Fruit fly (Drosophila melanogaster): ENCODE results near the gene lmgA.

Gene lmgA

dm6 chr2L:8552472-8552871 is 24.1 kb upstream of the lmgA start (continued):
- TF ChIP-seq Hr3 (GFP tag; optimal IDR thresholded peaks at IDR 0.05) (peak; percentile 10), bigmax (GFP tag; optimal IDR thresholded peaks at IDR 0.05) (no peak), CG16815 (GFP tag; optimal IDR thresholded peaks at IDR 0.05) (peak; percentile 6), CG7839 (tag; optimal IDR thresholded peaks at IDR 0.05) (peak; percentile 61), dmrt99B (tag; optimal IDR thresholded peaks at IDR 0.05) (peak; percentile 67), CG14710 (tag; optimal IDR thresholded peaks at IDR 0.05) (peak; percentile 17), Ets65A (GFP tag) (peak; percentile 54), Six4 (GFP tag; optimal IDR thresholded peaks at IDR 0.05) (peak; percentile 40), btn (GFP tag; optimal IDR thresholded peaks at IDR 0.05) (no peak), Xbp1 (GFP tag; optimal IDR thresholded peaks at IDR 0.05) (no peak), CG11695 (GFP tag; IDR thresholded peaks at IDR 0.05) (peak; percentile 67), CG18599 (GFP tag; optimal IDR thresholded peaks at IDR 0.05) (peak; percentile 22), CG12219 (GFP tag; optimal IDR thresholded peaks at IDR 0.05) (peak; percentile 37), CG3281 (GFP tag; optimal IDR thresholded peaks at IDR 0.05) (no peak), CG6689 (GFP tag; IDR thresholded peaks at IDR 0.05) (peak; percentile 65), gem (tag; optimal IDR thresholded peaks at IDR 0.05) (peak; percentile 51), Xrp1 (GFP tag; IDR thresholded peaks at IDR 0.05) (peak; percentile 72), pnt (GFP tag; optimal IDR thresholded peaks at IDR 0.05) (no peak), CG17385 (GFP tag; optimal IDR thresholded peaks at IDR 0.05) (no peak), ac (GFP tag; optimal IDR thresholded peaks at IDR 0.05) (no peak), Bgb (GFP tag; IDR thresholded peaks at IDR 0.05; ENCODE audit: partially characterized antibody) (no peak), CG7928 (GFP tag; optimal IDR thresholded peaks at IDR 0.05) (no peak), CG2712 (tag; optimal IDR thresholded peaks at IDR 0.05) (peak; percentile 62), schlank (tag; optimal IDR thresholded peaks at IDR 0.05) (no peak), E2f2 (GFP tag; IDR thresholded peaks at IDR 0.05) (0 out of 2 replicates have a peak, but pooled peaks have one; percentile 13), CrebB (tag; optimal IDR thresholded peaks at IDR 0.05) (no peak), Sox102F (GFP tag; optimal IDR thresholded peaks at IDR 0.05) (peak; percentile 61), sisA (GFP tag; IDR thresholded peaks at IDR 0.05) (no peak), CG31441 (GFP tag; IDR thresholded peaks at IDR 0.05) (peak; percentile 63), CG8290 (GFP tag; optimal IDR thresholded peaks at IDR 0.05) (no peak), CG8290 (tag; optimal IDR thresholded peaks at IDR 0.05) (peak in 1 of 2 experiments; percentile 18), CkIIα-i1 (GFP tag; IDR thresholded peaks at IDR 0.05) (no peak), bsh (GFP tag; optimal IDR thresholded peaks at IDR 0.05) (peak in 1 of 2 experiments; percentile 75), Blimp-1 (GFP tag; optimal IDR thresholded peaks at IDR 0.05) (peak; percentile 65), prd (optimal IDR thresholded peaks at IDR 0.05) (no peak), prd (GFP tag; IDR thresholded peaks at IDR 0.05) (peak; percentile 66; the same call in 2 of the 3 replicates), CG4360 (GFP tag; IDR thresholded peaks at IDR 0.05) (0 out of 2 replicates have a peak, but pooled peaks have one; percentile 22), CG10267 (tag; optimal IDR thresholded peaks at IDR 0.05) (peak; percentile 30), CG9797 (GFP tag; optimal IDR thresholded peaks at IDR 0.05) (no peak), CG18619 (GFP tag; optimal IDR thresholded peaks at IDR 0.05) (no peak), CG3407 (GFP tag; optimal IDR thresholded peaks at IDR 0.05) (peak; percentile 36), nerfin-2 (GFP tag; IDR thresholded peaks at IDR 0.05; ENCODE audit: partially characterized antibody) (peak; percentile 29; the same call in 1 of the 2 replicates), croc (GFP tag; conservative IDR thresholded peaks at IDR 0.05) (0 out of 3 replicates have a peak, but pooled peaks have one; percentile 33), CG1603 (tag; optimal IDR thresholded peaks at IDR 0.05) (peak; percentile 47), CG13775 (GFP tag; optimal IDR thresholded peaks at IDR 0.05) (no peak), dpn (GFP tag; optimal IDR thresholded peaks at IDR 0.05) (peak in 1 of 2 experiments; percentile 20), gsb-n (tag; optimal IDR thresholded peaks at IDR 0.05) (peak; percentile 45), CG30403 (GFP tag; optimal IDR thresholded peaks at IDR 0.05) (peak; percentile 14), Rx (GFP tag; IDR thresholded peaks at IDR 0.05) (no peak), Chrac-16 (GFP tag; optimal IDR thresholded peaks at IDR 0.05) (peak; percentile 24), CG6254 (GFP tag; optimal IDR thresholded peaks at IDR 0.05) (peak; percentile 5)
